Worm (Caenorhabditis elegans): ENCODE results near the gene F19G12.4.

DNA sequence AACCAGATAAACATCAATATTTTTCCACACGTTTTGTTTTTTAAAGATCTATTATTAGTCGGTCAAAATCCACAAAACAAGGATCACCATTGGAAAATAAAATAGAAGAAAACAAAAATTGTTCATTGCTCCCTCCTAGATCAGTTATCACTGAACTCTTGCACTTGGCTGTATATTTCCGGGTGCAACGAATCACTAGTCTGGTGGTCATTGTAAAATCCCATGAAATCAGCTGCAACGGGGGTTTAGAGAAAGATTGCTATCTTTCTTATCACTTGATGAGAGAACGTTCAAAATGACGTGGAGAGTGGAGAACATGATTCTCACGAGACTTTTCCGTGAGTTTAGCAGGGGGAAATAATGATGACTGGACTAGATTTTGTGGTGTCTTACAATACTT is 21.3 kb upstream of the F19G12.4 start:
- no peak for TF ChIP-seq ceh-39 (tag; optimal IDR thresholded peaks at IDR 0.05)
- TF ChIP-seq lin-13 (tag; optimal IDR thresholded peaks at IDR 0.05) = no peak
- no peak for TF ChIP-seq drap-1 (GFP tag; optimal IDR thresholded peaks at IDR 0.05)
- TF ChIP-seq elt-1 (tag; optimal IDR thresholded peaks at IDR 0.05; ENCODE audit: borderline replicate concordance, insufficient read depth) = no peak
- TF ChIP-seq unc-62 (GFP tag; optimal IDR thresholded peaks at IDR 0.05) = no peak
- no peak for TF ChIP-seq nhr-237 (tag; optimal IDR thresholded peaks at IDR 0.05)
- TF ChIP-seq ztf-11 (tag; optimal IDR thresholded peaks at IDR 0.05) = no peak
- TF ChIP-seq elt-3 (tag; optimal IDR thresholded peaks at IDR 0.05) = no peak
- no peak for TF ChIP-seq cnd-1 (tag; optimal IDR thresholded peaks at IDR 0.05)
- TF ChIP-seq snpc-4 (tag; optimal IDR thresholded peaks at IDR 0.05) = no peak
- TF ChIP-seq nhr-28 (tag; optimal IDR thresholded peaks at IDR 0.05) = no peak
- TF ChIP-seq nhr-12 (tag; optimal IDR thresholded peaks at IDR 0.05) = no peak

Data from whole organism, mixed stage, embryonic.